In genomic region chr2L:2897024-2897549, dm6 we compare ENCODE assay signal across 1 fruit fly cellular context.
TF ChIP-seq lines count a peak whose summit lies in the region.

No protein-coding gene starts in this region.

TF ChIP-seq in whole organism, embryonic, 481 proteins besides CTCF, POLR2A, EP300 and RAD21 (continued from another document and continues in another):
- TF ChIP-seq CG31388 (GFP tag; optimal IDR thresholded peaks at IDR 0.05; lab: Kevin White, UChicago) = peak; percentile 78
- peak; percentile 77 for TF ChIP-seq CG18262 (tag; optimal IDR thresholded peaks at IDR 0.05; lab: Kevin White, UChicago)
- peak; percentile 59; the same call in 1 of the 2 replicates for TF ChIP-seq Lim3 (GFP tag; IDR thresholded peaks at IDR 0.05; lab: Robert Waterston, UW)
- peak; percentile 80 for TF ChIP-seq CG7786 (GFP tag; optimal IDR thresholded peaks at IDR 0.05; lab: Kevin White, UChicago)
- TF ChIP-seq bbx (GFP tag; IDR thresholded peaks at IDR 0.05; lab: Robert Waterston, UW; ENCODE audit: partially characterized antibody) = no peak
- peak; percentile 86 for TF ChIP-seq shn (GFP tag; optimal IDR thresholded peaks at IDR 0.05; lab: Kevin White, UChicago)
- peak; percentile 79 for TF ChIP-seq Ada2b (GFP tag; IDR thresholded peaks at IDR 0.05; lab: Robert Waterston, UW)
- TF ChIP-seq CG5180 (GFP tag; optimal IDR thresholded peaks at IDR 0.05; lab: Kevin White, UChicago) = peak; percentile 93
- TF ChIP-seq vfl (GFP tag; optimal IDR thresholded peaks at IDR 0.05; lab: Kevin White, UChicago) = peak; percentile 48
- peak; percentile 55 for TF ChIP-seq Sry-δ (GFP tag; optimal IDR thresholded peaks at IDR 0.05; lab: Kevin White, UChicago)
- TF ChIP-seq H2.0 (GFP tag; IDR thresholded peaks at IDR 0.05; lab: Robert Waterston, UW) = peak; percentile 82
- peak; percentile 70 for TF ChIP-seq CoRest (tag; optimal IDR thresholded peaks at IDR 0.05; lab: Kevin White, UChicago)
- 0 out of 2 replicates have a peak, but pooled peaks have one; percentile 20 for TF ChIP-seq Adf1 (GFP tag; IDR thresholded peaks at IDR 0.05; lab: Robert Waterston, UW)
- TF ChIP-seq ap (GFP tag; IDR thresholded peaks at IDR 0.05; lab: Robert Waterston, UW) = peak; percentile 73
- peak; percentile 66; the same call in 1 of the 2 replicates for TF ChIP-seq seq (GFP tag; IDR thresholded peaks at IDR 0.05; lab: Robert Waterston, UW)
- TF ChIP-seq wdn (GFP tag; IDR thresholded peaks at IDR 0.05; lab: Robert Waterston, UW) = peak; percentile 69
- peak; percentile 41 for TF ChIP-seq CG8290 (GFP tag; optimal IDR thresholded peaks at IDR 0.05; lab: Kevin White, UChicago)
- no peak for TF ChIP-seq CG8290 (tag; optimal IDR thresholded peaks at IDR 0.05; lab: Kevin White, UChicago)
- TF ChIP-seq Rfx (GFP tag; IDR thresholded peaks at IDR 0.05; lab: Robert Waterston, UW) = peak; percentile 59; the same call in 1 of the 2 replicates
- TF ChIP-seq org-1 (GFP tag; optimal IDR thresholded peaks at IDR 0.05; lab: Kevin White, UChicago) = peak; percentile 65
- peak; percentile 48 to 74 for TF ChIP-seq Hr51 (GFP tag; optimal IDR thresholded peaks at IDR 0.05; lab: Kevin White, UChicago)
- TF ChIP-seq disco-r (GFP tag; optimal IDR thresholded peaks at IDR 0.05; lab: Kevin White, UChicago) = peak; percentile 83
- TF ChIP-seq GATAe (GFP tag; conservative IDR thresholded peaks at IDR 0.05; lab: Robert Waterston, UW) = peak; percentile 34; the same call in 1 of the 2 replicates
- TF ChIP-seq Med (GFP tag; lab: Kevin White, UChicago) = peak; percentile 96
- TF ChIP-seq insv (GFP tag; optimal IDR thresholded peaks at IDR 0.05; lab: Kevin White, UChicago) = no peak
- no peak for TF ChIP-seq danr (GFP tag; IDR thresholded peaks at IDR 0.05; lab: Robert Waterston, UW)
- peak; percentile 62 for TF ChIP-seq CG6654 (GFP tag; optimal IDR thresholded peaks at IDR 0.05; lab: Kevin White, UChicago)
- peak; percentile 38 for TF ChIP-seq CG6683 (GFP tag; optimal IDR thresholded peaks at IDR 0.05; lab: Kevin White, UChicago)
- TF ChIP-seq Hmx (GFP tag; optimal IDR thresholded peaks at IDR 0.05; lab: Kevin White, UChicago) = peak; percentile 22
- TF ChIP-seq CG13287 (GFP tag; IDR thresholded peaks at IDR 0.05; lab: Robert Waterston, UW; ENCODE audit: partially characterized antibody) = no peak
- no peak for TF ChIP-seq ash1 (GFP tag; optimal IDR thresholded peaks at IDR 0.05; lab: Kevin White, UChicago)
- peak; percentile 36 for TF ChIP-seq CG12071 (GFP tag; optimal IDR thresholded peaks at IDR 0.05; lab: Kevin White, UChicago)
- TF ChIP-seq CG2712 (tag; optimal IDR thresholded peaks at IDR 0.05; lab: Kevin White, UChicago) = peak; percentile 80
- TF ChIP-seq CG16815 (GFP tag; optimal IDR thresholded peaks at IDR 0.05; lab: Kevin White, UChicago) = peak; percentile 79
- TF ChIP-seq cg (GFP tag; optimal IDR thresholded peaks at IDR 0.05; lab: Kevin White, UChicago) = peak; percentile 94
- no peak for TF ChIP-seq tna (GFP tag; IDR thresholded peaks at IDR 0.05; lab: Robert Waterston, UW; ENCODE audit: partially characterized antibody)
- no peak for TF ChIP-seq wek (GFP tag; optimal IDR thresholded peaks at IDR 0.05; lab: Kevin White, UChicago)
- TF ChIP-seq CG3995 (GFP tag; optimal IDR thresholded peaks at IDR 0.05; lab: Kevin White, UChicago) = no peak
- peak; percentile 61 for TF ChIP-seq da (GFP tag; optimal IDR thresholded peaks at IDR 0.05; lab: Kevin White, UChicago)
- no peak for TF ChIP-seq Doc3 (GFP tag; IDR thresholded peaks at IDR 0.05; lab: Robert Waterston, UW; ENCODE audit: partially characterized antibody)
- TF ChIP-seq CG31365 (tag; optimal IDR thresholded peaks at IDR 0.05; lab: Kevin White, UChicago) = no peak
- peak; percentile 91 for TF ChIP-seq Chrac-16 (GFP tag; optimal IDR thresholded peaks at IDR 0.05; lab: Kevin White, UChicago)
- peak; percentile 21 for TF ChIP-seq BtbVII (GFP tag; optimal IDR thresholded peaks at IDR 0.05; lab: Kevin White, UChicago)
- no peak for TF ChIP-seq br (optimal IDR thresholded peaks at IDR 0.05; lab: Kevin White, UChicago)
- TF ChIP-seq Meics (GFP tag; optimal IDR thresholded peaks at IDR 0.05; lab: Kevin White, UChicago) = peak; percentile 73
- no peak for TF ChIP-seq hkb (optimal IDR thresholded peaks at IDR 0.05; lab: Kevin White, UChicago)
- TF ChIP-seq hkb (GFP tag; IDR thresholded peaks at IDR 0.05; lab: Robert Waterston, UW) = peak; percentile 90
- peak; percentile 91 for TF ChIP-seq chif (GFP tag; optimal IDR thresholded peaks at IDR 0.05; lab: Kevin White, UChicago)
- peak; percentile 81 for TF ChIP-seq Bdp1 (GFP tag; optimal IDR thresholded peaks at IDR 0.05; lab: Kevin White, UChicago)
- TF ChIP-seq h (optimal IDR thresholded peaks at IDR 0.05; lab: Kevin White, UChicago) = no peak
- TF ChIP-seq yki (optimal IDR thresholded peaks at IDR 0.05; lab: Kevin White, UChicago) = no peak
- TF ChIP-seq Sry-β (GFP tag; optimal IDR thresholded peaks at IDR 0.05; lab: Kevin White, UChicago) = peak; percentile 7
- peak; percentile 78 for TF ChIP-seq CG1792 (GFP tag; optimal IDR thresholded peaks at IDR 0.05; lab: Kevin White, UChicago)
- TF ChIP-seq croc (GFP tag; conservative IDR thresholded peaks at IDR 0.05; lab: Robert Waterston, UW) = peak; percentile 76
- TF ChIP-seq vvl (GFP tag; IDR thresholded peaks at IDR 0.05; lab: Robert Waterston, UW) = peak; percentile 90
- TF ChIP-seq tap (tag; optimal IDR thresholded peaks at IDR 0.05; lab: Kevin White, UChicago) = no peak
- TF ChIP-seq bigmax (GFP tag; optimal IDR thresholded peaks at IDR 0.05; lab: Kevin White, UChicago) = peak; percentile 8
- TF ChIP-seq CG16813 (GFP tag; IDR thresholded peaks at IDR 0.05; lab: Robert Waterston, UW; ENCODE audit: partially characterized antibody) = no peak
- TF ChIP-seq CG13894 (tag; optimal IDR thresholded peaks at IDR 0.05; lab: Kevin White, UChicago) = no peak
- TF ChIP-seq CG6689 (GFP tag; IDR thresholded peaks at IDR 0.05; lab: Robert Waterston, UW) = peak; percentile 86
- peak; percentile 20; the same call in 1 of the 2 replicates for TF ChIP-seq sna (GFP tag; IDR thresholded peaks at IDR 0.05; lab: Robert Waterston, UW; ENCODE audit: partially characterized antibody)
- no peak for TF ChIP-seq nom (GFP tag; optimal IDR thresholded peaks at IDR 0.05; lab: Kevin White, UChicago)
- TF ChIP-seq odd (GFP tag; optimal IDR thresholded peaks at IDR 0.05; lab: Kevin White, UChicago) = peak; percentile 56
- TF ChIP-seq CG9727 (GFP tag; optimal IDR thresholded peaks at IDR 0.05; lab: Kevin White, UChicago) = peak; percentile 81
- TF ChIP-seq Atf-2 (GFP tag; optimal IDR thresholded peaks at IDR 0.05; lab: Kevin White, UChicago) = peak; percentile 88
- peak; percentile 66 for TF ChIP-seq pros (GFP tag; optimal IDR thresholded peaks at IDR 0.05; lab: Kevin White, UChicago)
- TF ChIP-seq sc (optimal IDR thresholded peaks at IDR 0.05; lab: Kevin White, UChicago) = no peak
- peak; percentile 77 for TF ChIP-seq sc (GFP tag; optimal IDR thresholded peaks at IDR 0.05; lab: Kevin White, UChicago)
- peak; percentile 89 for TF ChIP-seq Gug (GFP tag; IDR thresholded peaks at IDR 0.05; lab: Robert Waterston, UW)
- TF ChIP-seq hth (optimal IDR thresholded peaks at IDR 0.05; lab: Kevin White, UChicago) = no peak
- no peak for TF ChIP-seq mld (GFP tag; IDR thresholded peaks at IDR 0.05; lab: Robert Waterston, UW; ENCODE audit: partially characterized antibody)
- peak; percentile 46 for TF ChIP-seq Hand (GFP tag; optimal IDR thresholded peaks at IDR 0.05; lab: Kevin White, UChicago)
- TF ChIP-seq zfh2 (GFP tag; optimal IDR thresholded peaks at IDR 0.05; lab: Kevin White, UChicago) = peak; percentile 34
- peak; percentile 5 for TF ChIP-seq stwl (tag; optimal IDR thresholded peaks at IDR 0.05; lab: Kevin White, UChicago)
- TF ChIP-seq CG15269 (tag; optimal IDR thresholded peaks at IDR 0.05; lab: Kevin White, UChicago) = peak; percentile 77
- TF ChIP-seq Bgb (GFP tag; IDR thresholded peaks at IDR 0.05; lab: Robert Waterston, UW; ENCODE audit: partially characterized antibody) = no peak
- peak; percentile 82 for TF ChIP-seq sim (GFP tag; IDR thresholded peaks at IDR 0.05; lab: Robert Waterston, UW)
- no peak for TF ChIP-seq fd102C (GFP tag; optimal IDR thresholded peaks at IDR 0.05; lab: Kevin White, UChicago)
- TF ChIP-seq gro (GFP tag; optimal IDR thresholded peaks at IDR 0.05; lab: Kevin White, UChicago) = peak; percentile 58
- TF ChIP-seq Drgx (GFP tag; IDR thresholded peaks at IDR 0.05; lab: Robert Waterston, UW) = peak; percentile 88
- peak; percentile 79 for TF ChIP-seq Hmr (GFP tag; optimal IDR thresholded peaks at IDR 0.05; lab: Kevin White, UChicago)
- TF ChIP-seq klu (GFP tag; IDR thresholded peaks at IDR 0.05; lab: Robert Waterston, UW) = 0 out of 2 replicates have a peak, but pooled peaks have one; percentile 23
- peak; percentile 48 for TF ChIP-seq Fer3 (tag; optimal IDR thresholded peaks at IDR 0.05; lab: Kevin White, UChicago)
- peak; percentile 39 for TF ChIP-seq CG4854 (GFP tag; optimal IDR thresholded peaks at IDR 0.05; lab: Kevin White, UChicago)
- peak; percentile 83 for TF ChIP-seq Hr3 (GFP tag; optimal IDR thresholded peaks at IDR 0.05; lab: Kevin White, UChicago)
- TF ChIP-seq Ptx1 (GFP tag; IDR thresholded peaks at IDR 0.05; lab: Robert Waterston, UW) = peak; percentile 90
- peak; percentile 77 for TF ChIP-seq ara (GFP tag; IDR thresholded peaks at IDR 0.05; lab: Robert Waterston, UW)
- TF ChIP-seq CG17359 (tag; optimal IDR thresholded peaks at IDR 0.05; lab: Kevin White, UChicago) = peak; percentile 81
- no peak for TF ChIP-seq gfzf (GFP tag; optimal IDR thresholded peaks at IDR 0.05; lab: Kevin White, UChicago)
- peak; percentile 69 for TF ChIP-seq Myb (GFP tag; optimal IDR thresholded peaks at IDR 0.05; lab: Kevin White, UChicago)
- TF ChIP-seq CG12942 (GFP tag; optimal IDR thresholded peaks at IDR 0.05; lab: Kevin White, UChicago) = peak; percentile 82
- TF ChIP-seq CG3163 (GFP tag; optimal IDR thresholded peaks at IDR 0.05; lab: Kevin White, UChicago) = peak; percentile 52
- no peak; the same call in 1 of the 2 replicates for TF ChIP-seq rib (GFP tag; IDR thresholded peaks at IDR 0.05; lab: Robert Waterston, UW)
- 0 out of 4 replicates have a peak, but pooled peaks have one; percentile 41 for TF ChIP-seq chinmo (GFP tag; IDR thresholded peaks at IDR 0.05; lab: Robert Waterston, UW; ENCODE audit: partially characterized antibody)
- TF ChIP-seq CG4730 (GFP tag; IDR thresholded peaks at IDR 0.05; lab: Robert Waterston, UW) = peak; percentile 75
- peak; percentile 80 for TF ChIP-seq ind (GFP tag; optimal IDR thresholded peaks at IDR 0.05; lab: Kevin White, UChicago)
- TF ChIP-seq bowl (GFP tag; IDR thresholded peaks at IDR 0.05; lab: Robert Waterston, UW) = no peak; the same call in 1 of the 2 replicates
- TF ChIP-seq CG12236 (GFP tag; optimal IDR thresholded peaks at IDR 0.05; lab: Kevin White, UChicago) = peak; percentile 80
- TF ChIP-seq CG12219 (GFP tag; optimal IDR thresholded peaks at IDR 0.05; lab: Kevin White, UChicago) = peak; percentile 60
- TF ChIP-seq CG4360 (GFP tag; IDR thresholded peaks at IDR 0.05; lab: Robert Waterston, UW) = peak; percentile 96
- TF ChIP-seq CG12659 (GFP tag; optimal IDR thresholded peaks at IDR 0.05; lab: Kevin White, UChicago) = peak; percentile 61
- TF ChIP-seq fd3F (GFP tag; optimal IDR thresholded peaks at IDR 0.05; lab: Kevin White, UChicago) = peak; percentile 41
- peak; percentile 57; the same call in 1 of the 2 replicates for TF ChIP-seq Oaz (GFP tag; IDR thresholded peaks at IDR 0.05; lab: Robert Waterston, UW)
- peak; percentile 66 for TF ChIP-seq CG6272 (GFP tag; IDR thresholded peaks at IDR 0.05; lab: Robert Waterston, UW)
- peak; percentile 38 for TF ChIP-seq Asciz (GFP tag; optimal IDR thresholded peaks at IDR 0.05; lab: Kevin White, UChicago)
- peak; percentile 18 for TF ChIP-seq kah (GFP tag; optimal IDR thresholded peaks at IDR 0.05; lab: Kevin White, UChicago)
- peak; percentile 66 for TF ChIP-seq CG33213 (GFP tag; optimal IDR thresholded peaks at IDR 0.05; lab: Kevin White, UChicago)
- peak in 1 of 3 experiments; percentile 67 for TF ChIP-seq lola (GFP tag; optimal IDR thresholded peaks at IDR 0.05; lab: Kevin White, UChicago)
- TF ChIP-seq CG4282 (GFP tag; optimal IDR thresholded peaks at IDR 0.05; lab: Kevin White, UChicago) = no peak
- peak; percentile 53; the same call in 1 of the 3 replicates for TF ChIP-seq sr (GFP tag; IDR thresholded peaks at IDR 0.05; lab: Robert Waterston, UW)
- peak; percentile 61 for TF ChIP-seq crol (GFP tag; IDR thresholded peaks at IDR 0.05; lab: Robert Waterston, UW)
- peak; percentile 72 for TF ChIP-seq CG10959 (GFP tag; IDR thresholded peaks at IDR 0.05; lab: Robert Waterston, UW)
- TF ChIP-seq schlank (tag; optimal IDR thresholded peaks at IDR 0.05; lab: Kevin White, UChicago) = no peak
- TF ChIP-seq CG11093 (GFP tag; IDR thresholded peaks at IDR 0.05; lab: Robert Waterston, UW) = peak; percentile 77
- TF ChIP-seq Mad (GFP tag; optimal IDR thresholded peaks at IDR 0.05; lab: Kevin White, UChicago) = peak; percentile 81
- TF ChIP-seq Ravus (GFP tag; IDR thresholded peaks at IDR 0.05; lab: Robert Waterston, UW) = no peak
- TF ChIP-seq zen (tag; optimal IDR thresholded peaks at IDR 0.05; lab: Kevin White, UChicago) = peak; percentile 70
- TF ChIP-seq CG4820 (GFP tag; optimal IDR thresholded peaks at IDR 0.05; lab: Kevin White, UChicago) = peak; percentile 91
- no peak for TF ChIP-seq CG34224 (GFP tag; IDR thresholded peaks at IDR 0.05; lab: Robert Waterston, UW; ENCODE audit: partially characterized antibody)
- TF ChIP-seq peb (GFP tag; IDR thresholded peaks at IDR 0.05; lab: Robert Waterston, UW) = peak; percentile 72
- no peak for TF ChIP-seq Dfd (GFP tag; optimal IDR thresholded peaks at IDR 0.05; lab: Kevin White, UChicago)
- TF ChIP-seq CG34422 (GFP tag; IDR thresholded peaks at IDR 0.05; lab: Robert Waterston, UW) = peak; percentile 90
- peak; percentile 50 for TF ChIP-seq Dek (tag; optimal IDR thresholded peaks at IDR 0.05; lab: Kevin White, UChicago)
- peak; percentile 77 for TF ChIP-seq zf30C (GFP tag; optimal IDR thresholded peaks at IDR 0.05; lab: Kevin White, UChicago)
- peak; percentile 52 for TF ChIP-seq Nf-YC (tag; optimal IDR thresholded peaks at IDR 0.05; lab: Kevin White, UChicago)
- peak; percentile 82 for TF ChIP-seq abd-A (tag; optimal IDR thresholded peaks at IDR 0.05; lab: Kevin White, UChicago)
- TF ChIP-seq CG7556 (GFP tag; optimal IDR thresholded peaks at IDR 0.05; lab: Kevin White, UChicago) = peak; percentile 81
- TF ChIP-seq CG5953 (GFP tag; IDR thresholded peaks at IDR 0.05; lab: Robert Waterston, UW) = peak; percentile 46; the same call in 1 of the 2 replicates
- TF ChIP-seq CG8089 (GFP tag; optimal IDR thresholded peaks at IDR 0.05; lab: Kevin White, UChicago) = peak; percentile 88
- TF ChIP-seq CG14860 (GFP tag; IDR thresholded peaks at IDR 0.05; lab: Robert Waterston, UW; ENCODE audit: partially characterized antibody) = no peak
